Fruit fly (Drosophila melanogaster) whole organism, prepupa: ENCODE data around the gene CG46467.
A peak's percentile ranks its signal among the peaks of the same experiment; 100 is the strongest.

Source experiments
- Blimp-1 ChIP-seq: fragments of 200-800 bp; sonication (Bioruptor generic); optimal IDR thresholded peaks from 3 replicates; lab custom pipeline; 2017; ENCODE audit warnings: missing biosample characterization, missing genetic modification characterization, mild to moderate bottlenecking, moderate library complexity, missing genetic modification reagents
- CG10631 ChIP-seq: fragments of 200-800 bp; sonication (Bioruptor generic); optimal IDR thresholded peaks from 2 replicates; lab custom pipeline; 2016; ENCODE audit warnings: missing biosample characterization, missing genetic modification characterization
- CG10669 ChIP-seq: fragments of 200-800 bp; sonication (Bioruptor generic); optimal IDR thresholded peaks from 3 replicates; lab custom pipeline; 2018; ENCODE audit warnings: missing biosample characterization, mild to moderate bottlenecking, missing genetic modification characterization, moderate library complexity
- CG11294 ChIP-seq: fragments of 200-800 bp; sonication (Bioruptor generic); IDR thresholded peaks from 2 replicates; pipeline ENCODE4 v1.3.6; 2022; ENCODE audit warnings: missing biosample characterization, missing genetic modification characterization
- CG11762 ChIP-seq: fragments of 200-800 bp; sonication (Bioruptor generic); optimal IDR thresholded peaks from 3 replicates; lab custom pipeline; 2016; ENCODE audit warnings: missing biosample characterization, missing genetic modification characterization; ENCODE audit not compliant: insufficient read depth
- CG11902 ChIP-seq: fragments of 200-800 bp; sonication (Bioruptor generic); optimal IDR thresholded peaks from 3 replicates; lab custom pipeline; 2016; ENCODE audit warnings: missing biosample characterization, missing genetic modification characterization
- CG16779 ChIP-seq: fragments of 200-800 bp; sonication (Bioruptor generic); optimal IDR thresholded peaks from 3 replicates; lab custom pipeline; 2017; ENCODE audit warnings: missing biosample characterization, mild to moderate bottlenecking, missing genetic modification characterization
- CG3032 ChIP-seq: fragments of 200-800 bp; optimal IDR thresholded peaks from 2 replicates; lab custom pipeline; 2019; ENCODE audit warnings: missing biosample characterization, mild to moderate bottlenecking, missing genetic modification characterization, moderate library complexity
- CG31627 ChIP-seq: fragments of 200-800 bp; sonication (Bioruptor generic); optimal IDR thresholded peaks from 3 replicates; lab custom pipeline; 2016; ENCODE audit warnings: missing biosample characterization, missing genetic modification characterization
- CG32006 ChIP-seq: fragments of 200-800 bp; sonication (Bioruptor generic); optimal IDR thresholded peaks from 3 replicates; lab custom pipeline; 2017; ENCODE audit warnings: missing biosample characterization, mild to moderate bottlenecking, missing genetic modification characterization
- CG34406 ChIP-seq: fragments of 200-800 bp; sonication (Bioruptor generic); optimal IDR thresholded peaks from 3 replicates; lab custom pipeline; 2016; ENCODE audit warnings: missing biosample characterization, missing genetic modification characterization
- CG3919 ChIP-seq: fragments of 200-800 bp; sonication (Bioruptor generic); optimal IDR thresholded peaks from 3 replicates; lab custom pipeline; 2016; ENCODE audit warnings: missing biosample characterization, missing genetic modification characterization
- CG4318 ChIP-seq: fragments of 200-800 bp; sonication (Bioruptor generic); optimal IDR thresholded peaks from 3 replicates; lab custom pipeline; 2017; ENCODE audit warnings: missing biosample characterization, mild to moderate bottlenecking, missing genetic modification characterization
- CG6792 ChIP-seq: fragments of 200-800 bp; sonication (Bioruptor generic); optimal IDR thresholded peaks from 3 replicates; lab custom pipeline; 2016; ENCODE audit warnings: missing biosample characterization, missing genetic modification characterization
- CG6808 ChIP-seq: fragments of 200-800 bp; sonication (Bioruptor generic); optimal IDR thresholded peaks from 3 replicates; lab custom pipeline; 2017; ENCODE audit warnings: missing biosample characterization, missing genetic modification characterization, mild to moderate bottlenecking, moderate library complexity, missing genetic modification reagents
- CG6854 ChIP-seq: fragments of 200-800 bp; sonication (Bioruptor generic); optimal IDR thresholded peaks from 2 replicates; lab custom pipeline; 2017; ENCODE audit warnings: missing biosample characterization, mild to moderate bottlenecking, missing genetic modification characterization
- CG7368 ChIP-seq: fragments of 200-800 bp; sonication (Bioruptor generic); optimal IDR thresholded peaks from 3 replicates; lab custom pipeline; 2016; ENCODE audit warnings: missing biosample characterization, missing genetic modification characterization
- CG8119 ChIP-seq: fragments of 200-800 bp; sonication (Bioruptor generic); IDR thresholded peaks from 3 replicates; pipeline ENCODE4 v1.3.6; 2022; ENCODE audit warnings: missing biosample characterization, missing genetic modification characterization
- CG8319 ChIP-seq: fragments of 200-800 bp; sonication (Bioruptor generic); optimal IDR thresholded peaks from 3 replicates; lab custom pipeline; 2016; ENCODE audit warnings: missing biosample characterization, missing genetic modification characterization
- CG8632 ChIP-seq: fragments of 200-800 bp; sonication (Bioruptor generic); optimal IDR thresholded peaks from 3 replicates; lab custom pipeline; 2016; ENCODE audit warnings: missing biosample characterization, missing genetic modification characterization
- CG9139 ChIP-seq: fragments of 200-800 bp; sonication (Bioruptor generic); optimal IDR thresholded peaks from 3 replicates; lab custom pipeline; 2017; ENCODE audit warnings: missing biosample characterization, mild to moderate bottlenecking, missing genetic modification characterization
- Eip75B ChIP-seq: fragments of 200-800 bp; sonication (Bioruptor generic); optimal IDR thresholded peaks from 3 replicates; lab custom pipeline; 2016; ENCODE audit warnings: missing biosample characterization, missing genetic modification characterization
- Eip78C ChIP-seq: fragments of 200-800 bp; sonication (Bioruptor generic); peaks from one replicate; lab custom pipeline; 2016; ENCODE audit warnings: missing biosample characterization, missing genetic modification characterization
- Ets21C ChIP-seq: fragments of 200-800 bp; sonication (Bioruptor generic); optimal IDR thresholded peaks from 3 replicates; lab custom pipeline; 2016; ENCODE audit warnings: missing biosample characterization, missing genetic modification characterization
- Ets96B ChIP-seq: fragments of 200-800 bp; optimal IDR thresholded peaks from 2 replicates; lab custom pipeline; 2019; ENCODE audit warnings: missing biosample characterization, mild to moderate bottlenecking, missing genetic modification characterization, moderate library complexity
- Gug ChIP-seq: fragments of 200-800 bp; sonication (Bioruptor generic); IDR thresholded peaks from 2 replicates; pipeline ENCODE4 v1.3.6; 2022; ENCODE audit warnings: missing biosample characterization, missing genetic modification characterization
- Hr38 ChIP-seq: sonication (Bioruptor generic); optimal IDR thresholded peaks from 2 replicates; lab custom pipeline; 2016; ENCODE audit warnings: missing biosample characterization, missing genetic modification characterization
- Hr39 ChIP-seq: fragments of 200-800 bp; sonication (Bioruptor generic); optimal IDR thresholded peaks from 2 replicates; lab custom pipeline; 2016; ENCODE audit warnings: missing biosample characterization, missing genetic modification characterization
- Met ChIP-seq: fragments of 200-800 bp; sonication (Bioruptor generic); optimal IDR thresholded peaks from 3 replicates; lab custom pipeline; 2016; ENCODE audit warnings: missing biosample characterization, missing genetic modification characterization
- OdsH ChIP-seq: fragments of 200-800 bp; sonication (Bioruptor generic); optimal IDR thresholded peaks from 3 replicates; lab custom pipeline; 2016; ENCODE audit warnings: missing biosample characterization, missing genetic modification characterization
- Smox ChIP-seq: fragments of 200-800 bp; sonication (Bioruptor generic); optimal IDR thresholded peaks from 3 replicates; lab custom pipeline; 2016; ENCODE audit warnings: missing biosample characterization, missing genetic modification characterization
- Sox102F ChIP-seq: fragments of 200-800 bp; sonication (Bioruptor generic); optimal IDR thresholded peaks from 2 replicates; lab custom pipeline; 2016; ENCODE audit warnings: missing biosample characterization, mild to moderate bottlenecking, missing genetic modification characterization
- Sox14 ChIP-seq: fragments of 200-800 bp; sonication (Bioruptor generic); optimal IDR thresholded peaks from 3 replicates; lab custom pipeline; 2016; ENCODE audit warnings: missing biosample characterization, missing genetic modification characterization
- Sox15 ChIP-seq: fragments of 200-800 bp; sonication (Bioruptor generic); optimal IDR thresholded peaks from 3 replicates; lab custom pipeline; 2016; ENCODE audit warnings: missing biosample characterization, missing genetic modification characterization
- acj6 ChIP-seq: fragments of 200-800 bp; sonication (Bioruptor generic); optimal IDR thresholded peaks from 3 replicates; lab custom pipeline; 2016; ENCODE audit warnings: missing biosample characterization, missing genetic modification characterization
- cyc ChIP-seq: fragments of 200-800 bp; sonication (Bioruptor generic); optimal IDR thresholded peaks from 3 replicates; lab custom pipeline; 2016; ENCODE audit warnings: missing biosample characterization, missing genetic modification characterization
- dac ChIP-seq: fragments of 200-800 bp; sonication (Bioruptor generic); optimal IDR thresholded peaks from 2 replicates; lab custom pipeline; 2017; ENCODE audit warnings: missing biosample characterization, mild to moderate bottlenecking, missing genetic modification characterization
- eg ChIP-seq: fragments of 200-800 bp; sonication (Bioruptor generic); IDR thresholded peaks from 3 replicates; pipeline ENCODE4 v1.3.6; 2022; ENCODE audit warnings: missing biosample characterization, missing genetic modification characterization
- fd59A ChIP-seq: fragments of 200-800 bp; sonication (Bioruptor generic); optimal IDR thresholded peaks from 2 replicates; lab custom pipeline; 2017; ENCODE audit warnings: missing biosample characterization, mild to moderate bottlenecking, missing genetic modification characterization, missing genetic modification reagents
- fd85E ChIP-seq: fragments of 200-800 bp; sonication (Bioruptor generic); optimal IDR thresholded peaks from 3 replicates; lab custom pipeline; 2016; ENCODE audit warnings: missing biosample characterization, missing genetic modification characterization
- fkh ChIP-seq: fragments of 200-800 bp; sonication (Bioruptor generic); optimal IDR thresholded peaks from 3 replicates; lab custom pipeline; 2017; ENCODE audit warnings: missing biosample characterization, mild to moderate bottlenecking, missing genetic modification characterization, moderate library complexity
- lz ChIP-seq: fragments of 200-800 bp; sonication (Bioruptor generic); optimal IDR thresholded peaks from 3 replicates; lab custom pipeline; 2016; ENCODE audit warnings: missing biosample characterization, missing genetic modification characterization
- net ChIP-seq: fragments of 200-800 bp; sonication (Bioruptor generic); optimal IDR thresholded peaks from 3 replicates; lab custom pipeline; 2016; ENCODE audit warnings: missing biosample characterization, missing genetic modification characterization
- spab ChIP-seq: fragments of 200-800 bp; sonication (Bioruptor generic); optimal IDR thresholded peaks from 2 replicates; lab custom pipeline; 2017; ENCODE audit warnings: missing biosample characterization, mild to moderate bottlenecking, missing genetic modification characterization, missing genetic modification reagents
- ss ChIP-seq, 2 experiments: fragments of 200-800 bp; sonication (Bioruptor generic); optimal IDR thresholded peaks; 2 replicates in 1 of 2; 3 replicates in 1 of 2; lab custom pipeline; 2017 to 2018; ENCODE audit warnings: mild to moderate bottlenecking in 2 of 2, missing biosample characterization in 2 of 2, missing genetic modification characterization in 2 of 2, moderate library complexity in 1 of 2
- svp ChIP-seq: fragments of 200-800 bp; sonication (Bioruptor generic); peaks from one replicate; lab custom pipeline; 2016; ENCODE audit warnings: missing biosample characterization, missing genetic modification characterization
- topi ChIP-seq: fragments of 200-800 bp; sonication (Bioruptor generic); optimal IDR thresholded peaks from 3 replicates; lab custom pipeline; 2016; ENCODE audit warnings: missing biosample characterization, missing genetic modification characterization
- vri ChIP-seq: fragments of 200-800 bp; sonication (Bioruptor generic); optimal IDR thresholded peaks from 3 replicates; lab custom pipeline; 2016; ENCODE audit warnings: missing biosample characterization, mild to moderate bottlenecking, missing genetic modification characterization

The CG46467 gene

dm6 chr3R:9932240-9933012, 57.9 kb downstream of the CG46467 start (continued):
- no peak for TF ChIP-seq net (GFP tag; lab: Kevin White, UChicago)
- TF ChIP-seq Gug (GFP tag; lab: Robert Waterston, UW), result no peak
- TF ChIP-seq CG8119 (GFP tag; lab: Robert Waterston, UW), result no peak; the same call in 2 of the 3 replicates
- TF ChIP-seq CG4318, result no peak
- TF ChIP-seq CG7368 (GFP tag; lab: Kevin White, UChicago), result no peak
- TF ChIP-seq Ets96B (tag; lab: Kevin White, UChicago), result no peak
- no peak for TF ChIP-seq ss (GFP tag; optimal IDR thresholded peaks at IDR 0.05; lab: Kevin White, UChicago)
- no peak for TF ChIP-seq CG32006 (GFP tag; lab: Kevin White, UChicago)
- TF ChIP-seq Sox14 (GFP tag; lab: Kevin White, UChicago), result no peak
- no peak for TF ChIP-seq Met (GFP tag; lab: Kevin White, UChicago)
- no peak for TF ChIP-seq fd59A
- no peak for TF ChIP-seq lz (GFP tag; lab: Kevin White, UChicago)
- no peak for TF ChIP-seq CG6792 (GFP tag; lab: Kevin White, UChicago)
- no peak for TF ChIP-seq Eip75B (GFP tag; lab: Kevin White, UChicago)
- TF ChIP-seq vri (GFP tag; lab: Kevin White, UChicago), result peak; percentile 54
- peak; percentile 93 for TF ChIP-seq fkh
- no peak for TF ChIP-seq Hr38
- no peak for TF ChIP-seq OdsH
- no peak for TF ChIP-seq cyc (GFP tag; lab: Kevin White, UChicago)
- TF ChIP-seq CG10631, result no peak

dm6 chr3R:9933356-9933755, 58.9 kb downstream of the CG46467 start:
- TF ChIP-seq CG32006 (GFP tag; lab: Kevin White, UChicago) (peak; percentile 19), CG31627 (GFP tag; lab: Kevin White, UChicago) (no peak), CG7368 (GFP tag; lab: Kevin White, UChicago) (no peak), CG6808 (GFP tag; lab: Kevin White, UChicago) (peak; percentile 75), spab (GFP tag; lab: Kevin White, UChicago) (peak; percentile 43), acj6 (GFP tag; lab: Kevin White, UChicago) (no peak), CG6792 (GFP tag; lab: Kevin White, UChicago) (no peak), OdsH (no peak), Sox102F (GFP tag; lab: Kevin White, UChicago) (no peak), svp (GFP tag; lab: Kevin White, UChicago) (no peak), ss (GFP tag; optimal IDR thresholded peaks at IDR 0.05; lab: Kevin White, UChicago) (peak; percentile 19 to 71), Ets21C (GFP tag; lab: Kevin White, UChicago) (no peak), CG9139 (GFP tag; lab: Kevin White, UChicago) (peak; percentile 8), CG3032 (no peak), CG3919 (no peak), CG6854 (GFP tag; lab: Kevin White, UChicago) (no peak), cyc (GFP tag; lab: Kevin White, UChicago) (no peak), CG34406 (GFP tag; lab: Kevin White, UChicago) (no peak), CG8632 (GFP tag; lab: Kevin White, UChicago) (no peak), Sox14 (GFP tag; lab: Kevin White, UChicago) (no peak), Eip75B (GFP tag; lab: Kevin White, UChicago) (no peak), CG8319 (GFP tag; lab: Kevin White, UChicago) (no peak), CG11294 (GFP tag; lab: Robert Waterston, UW) (no peak), Hr39 (GFP tag; lab: Kevin White, UChicago) (no peak), Ets96B (tag; lab: Kevin White, UChicago) (peak; percentile 32), CG11902 (GFP tag; lab: Kevin White, UChicago) (no peak), dac (no peak), fkh (no peak), CG11762 (GFP tag; lab: Kevin White, UChicago) (no peak), Smox (GFP tag; lab: Kevin White, UChicago) (no peak), Sox15 (GFP tag; lab: Kevin White, UChicago) (no peak), Gug (GFP tag; lab: Robert Waterston, UW) (no peak), Hr38 (no peak), Blimp-1 (GFP tag; lab: Kevin White, UChicago) (no peak), topi (GFP tag; lab: Kevin White, UChicago) (no peak), Eip78C (no peak), vri (GFP tag; lab: Kevin White, UChicago) (no peak), CG16779 (tag; lab: Kevin White, UChicago) (peak; percentile 34), CG10669 (GFP tag; lab: Kevin White, UChicago) (peak; percentile 43), fd85E (GFP tag; lab: Kevin White, UChicago) (no peak), eg (peak; percentile 69)
